Worm (Caenorhabditis elegans) whole organism, early embryonic: ENCODE measurements around the gene F56D6.8.

Experiments used
- B0310.2 ChIP-seq: sonication (generic microtip); optimal IDR thresholded peaks from 2 replicates; lab custom pipeline; 2016; ENCODE audit warnings: mild to moderate bottlenecking, missing genetic modification characterization, missing compliant biosample characterization
- ama-1 ChIP-seq: fragments of 150-350 bp; optimal IDR thresholded peaks from 2 replicates; lab custom pipeline; 2014
- hnd-1 ChIP-seq: sonication (generic microtip); optimal IDR thresholded peaks from 2 replicates; lab custom pipeline; 2016; ENCODE audit warnings: missing genetic modification characterization, missing compliant biosample characterization
- scrt-1 ChIP-seq: fragments of 200-800 bp; sonication (Bioruptor generic); IDR thresholded peaks from 2 replicates; pipeline ENCODE4 v1.3.6; 2022; ENCODE audit warnings: missing genetic modification characterization, missing compliant biosample characterization

DNA sequence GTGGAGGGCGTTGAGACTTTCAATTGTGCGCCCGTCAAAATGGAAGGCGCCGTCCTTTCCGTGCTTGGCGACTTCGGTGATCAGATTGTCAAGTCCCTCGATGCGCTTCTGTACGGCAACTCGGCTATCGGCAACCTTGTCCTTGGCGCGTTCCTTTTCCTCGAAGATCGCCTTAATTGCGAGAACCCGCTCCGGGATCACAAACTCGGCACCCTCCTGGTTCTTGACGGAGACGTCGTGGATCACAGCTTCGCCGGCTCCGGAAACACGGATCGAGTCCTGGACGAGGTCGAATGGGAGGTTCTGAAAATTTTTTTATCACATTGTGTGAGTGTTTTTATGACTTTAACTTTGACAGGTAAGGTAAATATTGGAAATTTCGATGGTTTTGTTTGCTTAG, 21.0 kb downstream of the F56D6.8 start:
- TF ChIP-seq hnd-1 (no peak), B0310.2 (tag; lab: Kevin White, UChicago) (no peak), ama-1 (lab: Kevin White, UChicago) (no peak), scrt-1 (GFP tag; lab: Robert Waterston, UW) (no peak)
